Worm (Caenorhabditis elegans): ENCODE measurements around the gene F07G6.12.

The F07G6.12 gene

ce11 chrX:1703840-1704239, 32.2 kb upstream of the F07G6.12 start, which contains the start of gene C36C9.5:
TSS of gene C36C9.5 (minus strand) at chrX:1703940.
- TF ChIP-seq jun-1 (tag; optimal IDR thresholded peaks at IDR 0.05): no peak
- no peak for TF ChIP-seq ceh-28 (tag; optimal IDR thresholded peaks at IDR 0.05)
- TF ChIP-seq aly-2 (tag; optimal IDR thresholded peaks at IDR 0.05): no peak
- TF ChIP-seq nhr-43 (tag; optimal IDR thresholded peaks at IDR 0.05; ENCODE audit: poor library complexity, severe bottlenecking): no peak
- no peak for TF ChIP-seq ztf-4 (tag; optimal IDR thresholded peaks at IDR 0.05)
- no peak for TF ChIP-seq hmg-11 (tag; optimal IDR thresholded peaks at IDR 0.05)
- TF ChIP-seq zag-1 (tag; optimal IDR thresholded peaks at IDR 0.05): no peak
- TF ChIP-seq nhr-12 (tag; optimal IDR thresholded peaks at IDR 0.05): no peak

ce11 chrX:1706538-1706937, 29.5 kb upstream of the F07G6.12 start, which contains the start of gene F07G6.5:
TSS of gene F07G6.5 (minus strand) at chrX:1706638.
- TF ChIP-seq aly-2 (tag; optimal IDR thresholded peaks at IDR 0.05): no peak
- TF ChIP-seq nhr-67 (tag; optimal IDR thresholded peaks at IDR 0.05): no peak
- TF ChIP-seq elt-1 (tag; optimal IDR thresholded peaks at IDR 0.05): no peak
- no peak for TF ChIP-seq jun-1 (tag; optimal IDR thresholded peaks at IDR 0.05)
- TF ChIP-seq nhr-77 (tag; optimal IDR thresholded peaks at IDR 0.05): no peak
- TF ChIP-seq fkh-2 (tag; optimal IDR thresholded peaks at IDR 0.05): no peak
- TF ChIP-seq nhr-12 (tag; optimal IDR thresholded peaks at IDR 0.05): no peak
- TF ChIP-seq nhr-237 (tag; optimal IDR thresholded peaks at IDR 0.05): no peak
- no peak for TF ChIP-seq nhr-23 (tag; optimal IDR thresholded peaks at IDR 0.05)
- no peak for TF ChIP-seq nhr-76 (tag; optimal IDR thresholded peaks at IDR 0.05)
- no peak for TF ChIP-seq egl-27 (tag; optimal IDR thresholded peaks at IDR 0.05)
- TF ChIP-seq tbx-2 (tag; optimal IDR thresholded peaks at IDR 0.05): no peak
- TF ChIP-seq ceh-82 (tag; optimal IDR thresholded peaks at IDR 0.05): no peak

ce11 chrX:1712538-1712937, 23.5 kb upstream of the F07G6.12 start, which contains the start of gene fbxa-52:
TSS of gene fbxa-52 (minus strand) at chrX:1712638.
- TF ChIP-seq zag-1 (tag; optimal IDR thresholded peaks at IDR 0.05) (no peak), nhr-25 (tag; optimal IDR thresholded peaks at IDR 0.05) (no peak), fos-1 (tag; optimal IDR thresholded peaks at IDR 0.05) (no peak), ztf-4 (tag; optimal IDR thresholded peaks at IDR 0.05) (no peak), nhr-67 (tag; optimal IDR thresholded peaks at IDR 0.05) (no peak), lsy-12 (tag; optimal IDR thresholded peaks at IDR 0.05) (no peak), lin-39 (tag; optimal IDR thresholded peaks at IDR 0.05) (no peak), ZK546.5 (tag; optimal IDR thresholded peaks at IDR 0.05) (no peak), ceh-9 (tag; optimal IDR thresholded peaks at IDR 0.05) (no peak), nhr-43 (tag; optimal IDR thresholded peaks at IDR 0.05; ENCODE audit: poor library complexity, severe bottlenecking) (no peak), egl-27 (tag; optimal IDR thresholded peaks at IDR 0.05) (no peak), pha-4 (tag; optimal IDR thresholded peaks at IDR 0.05) (no peak), fkh-2 (tag; optimal IDR thresholded peaks at IDR 0.05) (no peak), daf-12 (tag; optimal IDR thresholded peaks at IDR 0.05) (no peak), jun-1 (tag; optimal IDR thresholded peaks at IDR 0.05) (no peak), pqm-1 (tag; optimal IDR thresholded peaks at IDR 0.05) (no peak), nfya-1 (tag; optimal IDR thresholded peaks at IDR 0.05; ENCODE audit: insufficient read depth) (no peak), R02D3.7 (tag; optimal IDR thresholded peaks at IDR 0.05) (no peak)

ce11 chrX:1718479-1718878, 17.6 kb upstream of the F07G6.12 start, which contains the start of gene fbxa-53:
TSS of gene fbxa-53 (minus strand) at chrX:1718579.
- TF ChIP-seq pqm-1 (tag; optimal IDR thresholded peaks at IDR 0.05) (no peak), ceh-9 (tag; optimal IDR thresholded peaks at IDR 0.05) (no peak), lsy-12 (tag; optimal IDR thresholded peaks at IDR 0.05) (no peak), pha-4 (tag; optimal IDR thresholded peaks at IDR 0.05) (no peak), skn-1 (tag; optimal IDR thresholded peaks at IDR 0.05) (no peak), eor-1 (tag; optimal IDR thresholded peaks at IDR 0.05) (no peak), nhr-11 (tag; optimal IDR thresholded peaks at IDR 0.05) (no peak), elt-1 (tag; optimal IDR thresholded peaks at IDR 0.05) (no peak), ZK546.5 (tag; optimal IDR thresholded peaks at IDR 0.05) (no peak), R02D3.7 (tag; optimal IDR thresholded peaks at IDR 0.05) (no peak)

- TF ChIP-seq egl-27 (tag; optimal IDR thresholded peaks at IDR 0.05) (no peak), ceh-82 (tag; optimal IDR thresholded peaks at IDR 0.05) (no peak), daf-12 (tag; optimal IDR thresholded peaks at IDR 0.05) (no peak), nhr-25 (tag; optimal IDR thresholded peaks at IDR 0.05) (no peak), nhr-43 (tag; optimal IDR thresholded peaks at IDR 0.05; ENCODE audit: poor library complexity, severe bottlenecking) (no peak), nhr-77 (tag; optimal IDR thresholded peaks at IDR 0.05) (no peak), lin-15B (tag; optimal IDR thresholded peaks at IDR 0.05) (no peak), eor-1 (tag; optimal IDR thresholded peaks at IDR 0.05) (no peak), ZK546.5 (tag; optimal IDR thresholded peaks at IDR 0.05) (no peak), ceh-16 (tag; optimal IDR thresholded peaks at IDR 0.05) (no peak), elt-3 (tag; optimal IDR thresholded peaks at IDR 0.05) (no peak), egl-5 (tag; optimal IDR thresholded peaks at IDR 0.05) (no peak), snpc-4 (tag; optimal IDR thresholded peaks at IDR 0.05) (no peak), aly-2 (tag; optimal IDR thresholded peaks at IDR 0.05) (no peak)
These were observed 15.7 kb upstream of the F07G6.12 start, which contains the start of gene F07G6.8 for ce11 chrX:1720359-1720758. TSS of gene F07G6.8 (minus strand) at chrX:1720459.

Measured in whole organism, L3 larva.